Worm (Caenorhabditis elegans): ENCODE data around the gene str-43.

The str-43 gene

DNA sequence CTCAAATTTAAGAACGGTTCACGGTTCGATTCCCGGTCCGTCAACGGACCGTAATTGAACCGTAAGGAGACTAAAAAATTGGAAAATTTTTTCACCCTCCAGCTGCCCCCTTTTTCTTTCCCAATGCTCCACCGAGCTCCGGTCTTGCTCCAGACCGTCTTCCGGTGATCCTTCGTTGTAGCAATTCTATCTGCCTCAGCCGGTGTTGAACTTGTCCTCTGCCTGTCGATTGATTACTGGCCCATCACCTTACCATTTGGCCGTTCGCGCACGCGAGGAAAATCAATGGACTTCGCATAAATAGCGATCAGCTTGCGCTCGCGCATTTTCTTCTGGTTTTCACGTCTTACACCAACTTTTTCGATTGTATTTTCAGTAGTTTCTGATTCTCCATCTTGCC is 15.4 kb upstream of the str-43 start (continued):
- TF ChIP-seq madf-5 (GFP tag; IDR thresholded peaks at IDR 0.05) (peak in 1 of 2 experiments; percentile 73; a peak in 1 of 4 replicates), zip-11 (GFP tag; IDR thresholded peaks at IDR 0.05) (0 out of 2 replicates have a peak, but pooled peaks have one; percentile 35), dmd-6 (GFP tag; IDR thresholded peaks at IDR 0.05) (0 out of 2 replicates have a peak, but pooled peaks have one; percentile 9), ctbp-1 (GFP tag; IDR thresholded peaks at IDR 0.05) (peak; percentile 80)

DNA sequence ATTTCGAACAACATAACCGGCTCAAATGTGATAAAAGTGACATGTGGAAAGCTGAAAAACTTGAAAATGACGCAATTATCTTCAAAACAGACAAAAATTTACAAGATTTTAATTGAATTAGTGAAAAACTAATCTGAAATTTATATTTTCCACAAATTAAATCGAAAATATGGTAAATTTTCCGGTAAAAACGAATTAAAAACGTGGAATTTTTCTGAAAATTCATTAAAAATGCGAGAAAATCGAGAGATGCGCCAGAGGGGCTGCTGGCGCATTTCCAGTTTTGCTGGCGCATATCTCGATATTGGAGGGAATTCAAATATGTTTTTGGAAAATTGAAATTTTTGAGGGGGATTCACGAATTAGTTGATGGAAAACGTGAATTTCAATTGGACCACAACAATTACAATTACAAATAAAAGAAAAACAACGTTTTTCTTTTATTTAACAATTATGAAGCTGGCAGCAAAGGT is 14.2 kb upstream of the str-43 start, which contains the start of the genes haf-3 and F57A10.2:
haf-3 (minus strand) TSS at position 51 of the 473 bp plus-strand sequence.
F57A10.2 (plus strand) TSS at position 454 of the 473 bp plus-strand sequence.
- TF ChIP-seq lin-29 (GFP tag; IDR thresholded peaks at IDR 0.05) (peak; percentile 62; the same call in 1 of the 2 replicates), snpc-4 (tag; optimal IDR thresholded peaks at IDR 0.05) (peak; percentile 34), ama-1 (optimal IDR thresholded peaks at IDR 0.05) (no peak), nhr-6 (tag; optimal IDR thresholded peaks at IDR 0.05) (peak; percentile 61), lin-39 (tag; optimal IDR thresholded peaks at IDR 0.05) (no peak), skn-1 (tag; optimal IDR thresholded peaks at IDR 0.05) (no peak), mes-2 (tag; optimal IDR thresholded peaks at IDR 0.05; ENCODE audit: poor library complexity, severe bottlenecking) (peak; percentile 93), daf-12 (tag; optimal IDR thresholded peaks at IDR 0.05) (no peak), F44E2.7 (GFP tag; IDR thresholded peaks at IDR 0.05) (no peak), D1046.2 (GFP tag; IDR thresholded peaks at IDR 0.05) (0 out of 2 replicates have a peak, but pooled peaks have one; percentile 36), nhr-77 (tag; optimal IDR thresholded peaks at IDR 0.05) (peak; percentile 90), daf-19 (GFP tag; conservative IDR thresholded peaks at IDR 0.05) (no peak), lin-38 (GFP tag; IDR thresholded peaks at IDR 0.05) (peak; percentile 90), nhr-28 (tag; optimal IDR thresholded peaks at IDR 0.05) (peak; percentile 73), madf-9 (GFP tag; conservative IDR thresholded peaks at IDR 0.05) (peak; percentile 56; the same call in 1 of the 2 replicates), hmg-1.1 (GFP tag; IDR thresholded peaks at IDR 0.05) (peak; percentile 79), nhr-10 (tag; optimal IDR thresholded peaks at IDR 0.05) (no peak), dmd-8 (GFP tag; IDR thresholded peaks at IDR 0.05) (no peak), ztf-7 (tag; optimal IDR thresholded peaks at IDR 0.05) (peak; percentile 81), Y75B8A.6 (GFP tag; IDR thresholded peaks at IDR 0.05) (no peak), Y5F2A.4 (GFP tag; optimal IDR thresholded peaks at IDR 0.05) (peak; percentile 40), hif-1 (tag; optimal IDR thresholded peaks at IDR 0.05) (peak; percentile 44 to 54), duxl-1 (tag; optimal IDR thresholded peaks at IDR 0.05; ENCODE audit: poor library complexity) (peak; percentile 92), sdz-12 (GFP tag; optimal IDR thresholded peaks at IDR 0.05) (no peak), egl-43 (GFP tag; IDR thresholded peaks at IDR 0.05) (no peak), F49E8.2 (tag; optimal IDR thresholded peaks at IDR 0.05; ENCODE audit: borderline replicate concordance) (peak; percentile 80), unc-62 (GFP tag; optimal IDR thresholded peaks at IDR 0.05 in 1 of 2) (no peak), unc-62 (tag; optimal IDR thresholded peaks at IDR 0.05) (no peak), php-3 (GFP tag; IDR thresholded peaks at IDR 0.05) (peak; percentile 68; the same call in 1 of the 2 replicates), hlh-30 (tag; optimal IDR thresholded peaks at IDR 0.05; ENCODE audit: insufficient read depth) (peak; percentile 78), pqm-1 (tag; optimal IDR thresholded peaks at IDR 0.05) (no peak), pha-4 (GFP tag; IDR thresholded peaks at IDR 0.05) (peak; percentile 73), pha-4 (tag; optimal IDR thresholded peaks at IDR 0.05) (peak; percentile 46), T20F7.1 (GFP tag; optimal IDR thresholded peaks at IDR 0.05) (no peak), unc-130 (GFP tag; optimal IDR thresholded peaks at IDR 0.05) (no peak), nhr-48 (tag; optimal IDR thresholded peaks at IDR 0.05) (peak; percentile 75), ceh-44 (GFP tag; IDR thresholded peaks at IDR 0.05) (no peak), cey-2 (tag; optimal IDR thresholded peaks at IDR 0.05; ENCODE audit: borderline replicate concordance, insufficient read depth) (no peak), nhr-76 (tag; optimal IDR thresholded peaks at IDR 0.05) (no peak), Y48G9A.11 (GFP tag; IDR thresholded peaks at IDR 0.05) (peak; percentile 75), saeg-2 (GFP tag; IDR thresholded peaks at IDR 0.05) (no peak), zag-1 (tag; optimal IDR thresholded peaks at IDR 0.05) (no peak), arid-1 (GFP tag; conservative IDR thresholded peaks at IDR 0.05) (0 out of 2 replicates have a peak, but pooled peaks have one; percentile 37), dpl-1 (GFP tag; optimal IDR thresholded peaks at IDR 0.05) (peak; percentile 99), attf-4 (tag; optimal IDR thresholded peaks at IDR 0.05) (no peak), ztf-11 (tag; optimal IDR thresholded peaks at IDR 0.05) (no peak)

All from whole organism, L4 larva.